Fruit fly (Drosophila melanogaster) whole organism, embryonic: ENCODE data around the gene CG34288.

Experiments used
- CG30020 ChIP-seq: fragments of 200-800 bp; optimal IDR thresholded peaks from 2 replicates; lab custom pipeline; 2019; ENCODE audit warnings: missing biosample characterization, mild to moderate bottlenecking, missing genetic modification characterization, moderate library complexity
- CG3065 ChIP-seq: fragments of 200-800 bp; sonication (Bioruptor generic); optimal IDR thresholded peaks from 2 replicates; lab custom pipeline; 2016; ENCODE audit warnings: missing biosample characterization, missing genetic modification characterization
- Hand ChIP-seq: fragments of 200-800 bp; sonication (Bioruptor generic); optimal IDR thresholded peaks from 2 replicates; lab custom pipeline; 2017; ENCODE audit warnings: mild to moderate bottlenecking, missing biosample characterization, missing genetic modification reagents, missing genetic modification characterization
- lov ChIP-seq, 2 experiments: fragments of 200-800 bp in 1 of 2; fragments of >200 bp in 1 of 2; sonication (Bioruptor generic) in 1 of 2; IDR thresholded peaks in 1 of 2; optimal IDR thresholded peaks in 1 of 2; 2 replicates in 1 of 2; 3 replicates in 1 of 2; pipeline versions ENCODE4 v1.3.6 to Lab custom; 2017 to 2022; ENCODE audit warnings: missing biosample characterization in 1 of 2, missing genetic modification characterization in 1 of 2
- nau ChIP-seq: fragments of 200-800 bp; sonication (Bioruptor generic); optimal IDR thresholded peaks from 3 replicates; lab custom pipeline; 2017; ENCODE audit warnings: missing biosample characterization, mild to moderate bottlenecking, missing genetic modification characterization, missing genetic modification reagents

- TF ChIP-seq CG30020 (tag; lab: Kevin White, UChicago) (no peak), Hand (GFP tag; lab: Kevin White, UChicago) (no peak), nau (no peak), lov (optimal IDR thresholded peaks at IDR 0.05; lab: Kevin White, UChicago) (no peak), lov (GFP tag; IDR thresholded peaks at IDR 0.05; lab: Robert Waterston, UW) (no peak), CG3065 (GFP tag; lab: Kevin White, UChicago) (no peak)
These were observed 18.1 kb upstream of the CG34288 start for dm6 chr3R:22465138-22465537.
